Worm (Caenorhabditis elegans) whole organism, young adult: ENCODE data around the gene pod-1.

Experiments used
- B0336.3 ChIP-seq: fragments of 200-800 bp; sonication (Bioruptor generic); IDR thresholded peaks from 2 replicates; pipeline ENCODE4 v1.3.6; 2022; ENCODE audit warnings: missing genetic modification characterization, missing compliant biosample characterization
- F10E7.11 ChIP-seq: sonication (generic microtip); optimal IDR thresholded peaks from 2 replicates; lab custom pipeline; 2017; ENCODE audit warnings: mild to moderate bottlenecking, missing genetic modification characterization, moderate library complexity, missing compliant biosample characterization
- F33H1.4 ChIP-seq: fragments of 200-800 bp; sonication (Bioruptor generic); IDR thresholded peaks from 2 replicates; pipeline ENCODE4 v1.3.6; 2022; ENCODE audit warnings: missing genetic modification reagents, missing genetic modification characterization, missing compliant biosample characterization
- F37B4.10 ChIP-seq: fragments of 200-800 bp; sonication (Bioruptor generic); IDR thresholded peaks from 2 replicates; pipeline ENCODE4 v1.3.6; 2022; ENCODE audit warnings: missing genetic modification characterization, missing compliant biosample characterization
- F39B2.1 ChIP-seq: fragments of 200-800 bp; sonication (Bioruptor generic); IDR thresholded peaks from 2 replicates; pipeline ENCODE4 v1.3.6; 2022; ENCODE audit warnings: missing genetic modification reagents, missing genetic modification characterization, missing compliant biosample characterization
- F57C9.4 ChIP-seq: sonication (generic microtip); optimal IDR thresholded peaks from 2 replicates; lab custom pipeline; 2017; ENCODE audit warnings: mild to moderate bottlenecking, missing genetic modification characterization, missing compliant biosample characterization
- K12H6.12 ChIP-seq: fragments of 200-800 bp; sonication (Bioruptor generic); optimal IDR thresholded peaks from 2 replicates; lab custom pipeline; 2018; ENCODE audit warnings: mild to moderate bottlenecking, missing genetic modification characterization, missing compliant biosample characterization
- Y56A3A.18 ChIP-seq: fragments of 200-800 bp; sonication (Bioruptor generic); IDR thresholded peaks from 2 replicates; pipeline ENCODE4 v1.3.6; 2022; ENCODE audit warnings: missing genetic modification reagents, missing genetic modification characterization, missing compliant biosample characterization
- aptf-2 ChIP-seq: fragments of 200-800 bp; sonication (Bioruptor generic); conservative IDR thresholded peaks from 2 replicates; pipeline ENCODE4 v1.3.6; 2022; ENCODE audit warnings: missing genetic modification reagents, missing genetic modification characterization, missing compliant biosample characterization
- bed-2 ChIP-seq: fragments of 200-800 bp; sonication (Bioruptor generic); IDR thresholded peaks from 2 replicates; pipeline ENCODE4 v1.3.6; 2022; ENCODE audit warnings: missing genetic modification reagents, missing genetic modification characterization, missing compliant biosample characterization
- ceh-27 ChIP-seq: fragments of 200-800 bp; sonication (Bioruptor generic); optimal IDR thresholded peaks from 2 replicates; lab custom pipeline; 2018; ENCODE audit warnings: mild to moderate bottlenecking, missing genetic modification characterization, moderate library complexity, missing compliant biosample characterization
- ceh-40 ChIP-seq: fragments of 200-800 bp; sonication (Bioruptor generic); IDR thresholded peaks from 2 replicates; pipeline ENCODE4 v1.3.6; 2022; ENCODE audit warnings: missing genetic modification characterization, missing compliant biosample characterization
- ceh-58 ChIP-seq: fragments of 200-800 bp; sonication (Bioruptor generic); IDR thresholded peaks from 2 replicates; pipeline ENCODE4 v1.3.6; 2022; ENCODE audit warnings: missing genetic modification characterization, missing compliant biosample characterization
- ceh-79 ChIP-seq: sonication (generic microtip); optimal IDR thresholded peaks from 2 replicates; lab custom pipeline; 2017; ENCODE audit warnings: mild to moderate bottlenecking, missing genetic modification characterization, missing compliant biosample characterization
- ceh-91 ChIP-seq: fragments of 200-800 bp; sonication (Bioruptor generic); IDR thresholded peaks from 2 replicates; pipeline ENCODE4 v1.3.6; 2022; ENCODE audit warnings: missing genetic modification reagents, missing genetic modification characterization, missing compliant biosample characterization
- chd-7 ChIP-seq: sonication (generic microtip); optimal IDR thresholded peaks from 2 replicates; lab custom pipeline; 2016; ENCODE audit warnings: mild to moderate bottlenecking, missing genetic modification characterization, moderate library complexity, missing compliant biosample characterization
- dpff-1 ChIP-seq: sonication (generic microtip); optimal IDR thresholded peaks from 2 replicates; lab custom pipeline; 2017; ENCODE audit warnings: mild to moderate bottlenecking, missing genetic modification characterization, missing compliant biosample characterization
- egl-18 ChIP-seq: fragments of 200-800 bp; sonication (Bioruptor generic); IDR thresholded peaks from 2 replicates; pipeline ENCODE4 v1.3.6; 2022; ENCODE audit warnings: missing genetic modification reagents, missing genetic modification characterization, missing compliant biosample characterization
- egl-44 ChIP-seq: fragments of 200-800 bp; sonication (Bioruptor generic); IDR thresholded peaks from 2 replicates; pipeline ENCODE4 v1.3.6; 2022; ENCODE audit warnings: missing genetic modification reagents, missing genetic modification characterization, missing compliant biosample characterization
- ets-4 ChIP-seq: fragments of 200-800 bp; sonication (Bioruptor generic); optimal IDR thresholded peaks from 2 replicates; lab custom pipeline; 2018; ENCODE audit warnings: mild to moderate bottlenecking, missing genetic modification characterization, missing compliant biosample characterization
- gei-17 ChIP-seq: fragments of 200-800 bp; sonication (Bioruptor generic); optimal IDR thresholded peaks from 2 replicates; lab custom pipeline; 2018; ENCODE audit warnings: mild to moderate bottlenecking, missing genetic modification characterization, missing compliant biosample characterization
- him-1 ChIP-seq: sonication (generic microtip); optimal IDR thresholded peaks from 2 replicates; lab custom pipeline; 2016; ENCODE audit warnings: missing genotype, missing genetic modification reagents, missing genetic modification characterization, missing compliant biosample characterization
- hlh-12 ChIP-seq: sonication (generic microtip); optimal IDR thresholded peaks from 2 replicates; lab custom pipeline; 2016; ENCODE audit warnings: missing genetic modification characterization, missing compliant biosample characterization
- hlh-26 ChIP-seq: fragments of 200-800 bp; sonication (Bioruptor generic); conservative IDR thresholded peaks from 2 replicates; pipeline ENCODE4 v1.3.6; 2022; ENCODE audit warnings: missing genetic modification reagents, missing genetic modification characterization, missing compliant biosample characterization
- hsf-1 ChIP-seq: fragments of 200-800 bp; sonication (Bioruptor generic); IDR thresholded peaks from 2 replicates; pipeline ENCODE4 v1.3.6; 2022; ENCODE audit warnings: missing genetic modification reagents, missing genetic modification characterization, missing compliant biosample characterization
- lag-1 ChIP-seq: fragments of 200-800 bp; sonication (Bioruptor generic); IDR thresholded peaks from 2 replicates; pipeline ENCODE4 v1.3.6; 2022; ENCODE audit warnings: missing genetic modification reagents, missing genetic modification characterization, missing compliant biosample characterization
- lir-1 ChIP-seq: fragments of 200-800 bp; sonication (Bioruptor generic); conservative IDR thresholded peaks from 2 replicates; pipeline ENCODE4 v1.3.6; 2022; ENCODE audit warnings: missing genetic modification reagents, missing genetic modification characterization, missing compliant biosample characterization
- lsl-1 ChIP-seq: fragments of 200-800 bp; sonication (Bioruptor generic); optimal IDR thresholded peaks from 2 replicates; lab custom pipeline; 2018; ENCODE audit warnings: mild to moderate bottlenecking, missing genetic modification characterization, moderate library complexity, missing compliant biosample characterization
- lsy-27 ChIP-seq: sonication (generic microtip); optimal IDR thresholded peaks from 2 replicates; lab custom pipeline; 2017; ENCODE audit warnings: missing genetic modification characterization, mild to moderate bottlenecking, missing compliant biosample characterization, antibody characterized with exemption, missing genotype, borderline replicate concordance; ENCODE audit not compliant: insufficient read depth
- madf-10 ChIP-seq: sonication (generic microtip); optimal IDR thresholded peaks from 2 replicates; lab custom pipeline; 2016; ENCODE audit warnings: mild to moderate bottlenecking, missing genetic modification characterization, missing compliant biosample characterization
- mel-28 ChIP-seq: sonication (generic microtip); optimal IDR thresholded peaks from 2 replicates; lab custom pipeline; 2016; ENCODE audit warnings: borderline replicate concordance, mild to moderate bottlenecking, missing genetic modification characterization, missing compliant biosample characterization
- nfya-1 ChIP-seq: sonication (generic microtip); optimal IDR thresholded peaks from 2 replicates; lab custom pipeline; 2017; ENCODE audit warnings: antibody characterized with exemption, missing compliant biosample characterization, missing genetic modification characterization, borderline replicate concordance; ENCODE audit not compliant: insufficient read depth
- nhr-120 ChIP-seq: fragments of 200-800 bp; sonication (Bioruptor generic); IDR thresholded peaks from 2 replicates; pipeline ENCODE4 v1.3.6; 2022; ENCODE audit warnings: missing genetic modification characterization, missing compliant biosample characterization
- nhr-27 ChIP-seq: fragments of 200-800 bp; sonication (Bioruptor generic); optimal IDR thresholded peaks from 2 replicates; lab custom pipeline; 2018; ENCODE audit warnings: mild to moderate bottlenecking, missing genetic modification characterization, moderate library complexity, missing compliant biosample characterization
- pha-4 ChIP-seq: fragments of 150-350 bp; sonication (generic microtip); optimal IDR thresholded peaks from 2 replicates; lab custom pipeline; 2014; ENCODE audit warnings: missing biosample characterization, missing genetic modification reagents, missing genetic modification characterization
- rec-8 ChIP-seq, 2 experiments: sonication (generic microtip); optimal IDR thresholded peaks; 2 replicates each; lab custom pipeline; 2016; ENCODE audit warnings: mild to moderate bottlenecking in 2 of 2, missing genetic modification characterization in 2 of 2, missing genetic modification reagents in 2 of 2, missing genotype in 2 of 2, missing biosample characterization in 1 of 2, missing compliant biosample characterization in 1 of 2, moderate library complexity in 1 of 2
- repo-1 ChIP-seq: sonication (generic microtip); optimal IDR thresholded peaks from 2 replicates; lab custom pipeline; 2017; ENCODE audit warnings: mild to moderate bottlenecking, missing genetic modification characterization, missing compliant biosample characterization
- rpc-1 ChIP-seq, 2 experiments: fragments of 150-350 bp in 1 of 2; sonication (generic microtip) in 1 of 2; optimal IDR thresholded peaks; 2 replicates each; lab custom pipeline; 2014 to 2018; ENCODE audit warnings: missing biosample characterization in 1 of 2, missing genetic modification characterization in 1 of 2, missing genetic modification reagents in 1 of 2, missing genotype in 1 of 2
- snpc-3.4 ChIP-seq: sonication (generic microtip); optimal IDR thresholded peaks from 2 replicates; lab custom pipeline; 2017; ENCODE audit warnings: missing genetic modification characterization, mild to moderate bottlenecking, missing compliant biosample characterization, antibody characterized with exemption, moderate library complexity, missing genotype, missing genetic modification reagents
- snpc-4 ChIP-seq, 5 experiments: fragments of 150-350 bp in 1 of 5; sonication (generic microtip) in 4 of 5; optimal IDR thresholded peaks; 2 replicates each; lab custom pipeline; 2014 to 2018; ENCODE audit warnings: missing genetic modification characterization in 5 of 5, missing biosample characterization in 3 of 5, antibody characterized with exemption in 2 of 5, mild to moderate bottlenecking in 2 of 5, missing compliant biosample characterization in 2 of 5, missing genotype in 2 of 5, moderate library complexity in 2 of 5, missing genetic modification reagents in 1 of 5
- somi-1 ChIP-seq: fragments of 200-800 bp; sonication (Bioruptor generic); optimal IDR thresholded peaks from 2 replicates; lab custom pipeline; 2018; ENCODE audit warnings: mild to moderate bottlenecking, missing genetic modification characterization, missing compliant biosample characterization
- sptf-2 ChIP-seq: fragments of 200-800 bp; sonication (Bioruptor generic); optimal IDR thresholded peaks from 2 replicates; lab custom pipeline; 2018; ENCODE audit warnings: mild to moderate bottlenecking, missing genetic modification characterization, missing compliant biosample characterization
- tbx-9 ChIP-seq: sonication (generic microtip); optimal IDR thresholded peaks from 2 replicates; lab custom pipeline; 2016; ENCODE audit warnings: borderline replicate concordance, missing genetic modification characterization, inconsistent platforms, missing compliant biosample characterization
- unc-62 ChIP-seq: fragments of 150-350 bp; optimal IDR thresholded peaks from 2 replicates; lab custom pipeline; 2014; ENCODE audit warnings: missing biosample characterization, missing genetic modification reagents, missing genetic modification characterization
- zfh-2 ChIP-seq: fragments of 200-800 bp; sonication (Bioruptor generic); conservative IDR thresholded peaks from 2 replicates; pipeline ENCODE4 v1.3.6; 2022; ENCODE audit warnings: missing genetic modification reagents, missing genetic modification characterization, missing compliant biosample characterization
- ztf-26 ChIP-seq: sonication (generic microtip); optimal IDR thresholded peaks from 2 replicates; lab custom pipeline; 2017; ENCODE audit warnings: missing genetic modification characterization, missing compliant biosample characterization
- ztf-3 ChIP-seq: fragments of 200-800 bp; sonication (Bioruptor generic); optimal IDR thresholded peaks from 2 replicates; lab custom pipeline; 2018; ENCODE audit warnings: mild to moderate bottlenecking, missing genetic modification characterization, missing compliant biosample characterization
- ztf-6 ChIP-seq: fragments of 200-800 bp; sonication (Bioruptor generic); IDR thresholded peaks from 2 replicates; pipeline ENCODE4 v1.3.6; 2022; ENCODE audit warnings: missing genetic modification reagents, missing genetic modification characterization, missing compliant biosample characterization

Gene pod-1

ce11 chrIII:13530017-13530416 lies 6.1 kb upstream of the pod-1 start (continued):
- no peak for TF ChIP-seq somi-1 (GFP tag; lab: Kevin White, UChicago)
- no peak for TF ChIP-seq rpc-1 (optimal IDR thresholded peaks at IDR 0.05; lab: Kevin White, UChicago)
- TF ChIP-seq rpc-1 (tag; optimal IDR thresholded peaks at IDR 0.05; lab: Kevin White, UChicago), result no peak
- TF ChIP-seq nhr-27 (tag; lab: Kevin White, UChicago), result no peak
- TF ChIP-seq bed-2, result no peak
- TF ChIP-seq F57C9.4, result no peak
- no peak for TF ChIP-seq F10E7.11 (tag; lab: Kevin White, UChicago)
- no peak for TF ChIP-seq F37B4.10 (GFP tag; lab: Robert Waterston, UW)
- TF ChIP-seq gei-17 (GFP tag; lab: Kevin White, UChicago), result no peak
- TF ChIP-seq snpc-3.4 (tag; lab: Kevin White, UChicago), result peak; percentile 14
- TF ChIP-seq sptf-2, result no peak
- no peak for TF ChIP-seq ceh-79 (tag; lab: Kevin White, UChicago)
- no peak for TF ChIP-seq ceh-40
- no peak for TF ChIP-seq dpff-1 (tag; lab: Kevin White, UChicago)
- no peak for TF ChIP-seq hlh-12
- no peak for TF ChIP-seq ztf-6 (GFP tag; lab: Robert Waterston, UW)
- no peak for TF ChIP-seq lir-1 (GFP tag; lab: Robert Waterston, UW)
- no peak for TF ChIP-seq egl-18 (GFP tag; lab: Robert Waterston, UW)
- no peak for TF ChIP-seq nhr-120 (GFP tag; lab: Robert Waterston, UW)
- no peak for TF ChIP-seq egl-44 (GFP tag; lab: Robert Waterston, UW)
- TF ChIP-seq F33H1.4, result peak; percentile 64
- no peak for TF ChIP-seq madf-10
- no peak for TF ChIP-seq K12H6.12 (tag; lab: Kevin White, UChicago)
- no peak for TF ChIP-seq unc-62 (GFP tag; lab: Kevin White, UChicago)
- TF ChIP-seq hsf-1 (GFP tag; lab: Robert Waterston, UW), result peak; percentile 84
- no peak for TF ChIP-seq pha-4 (tag; lab: Kevin White, UChicago)
- TF ChIP-seq ztf-26, result no peak
- TF ChIP-seq Y56A3A.18 (GFP tag; lab: Robert Waterston, UW), result no peak
- no peak for TF ChIP-seq aptf-2 (GFP tag; lab: Robert Waterston, UW)
- no peak for TF ChIP-seq mel-28 (tag; lab: Kevin White, UChicago)
- no peak for TF ChIP-seq lsy-27
- no peak for TF ChIP-seq ceh-58 (GFP tag; lab: Robert Waterston, UW)
- TF ChIP-seq chd-7 (tag; lab: Kevin White, UChicago), result no peak
- no peak for TF ChIP-seq nfya-1 (tag; lab: Kevin White, UChicago)
- no peak for TF ChIP-seq ets-4 (GFP tag; lab: Kevin White, UChicago)
- 0 out of 2 replicates have a peak, but pooled peaks have one; percentile 42 for TF ChIP-seq B0336.3
- TF ChIP-seq snpc-4 (GFP tag; optimal IDR thresholded peaks at IDR 0.05; lab: Kevin White, UChicago), result no peak
- TF ChIP-seq snpc-4 (tag; optimal IDR thresholded peaks at IDR 0.05; lab: Kevin White, UChicago), result peak in 2 of 4 experiments; percentile 15 to 16
- TF ChIP-seq lsl-1 (GFP tag; lab: Kevin White, UChicago), result peak; percentile 52
- no peak for TF ChIP-seq hlh-26
- TF ChIP-seq lag-1, result no peak
- no peak for TF ChIP-seq rec-8 (tag; optimal IDR thresholded peaks at IDR 0.05; lab: Kevin White, UChicago)
- TF ChIP-seq ztf-3 (GFP tag; lab: Kevin White, UChicago), result no peak
- TF ChIP-seq zfh-2 (GFP tag; lab: Robert Waterston, UW), result no peak
- no peak for TF ChIP-seq repo-1 (tag; lab: Kevin White, UChicago)
- TF ChIP-seq tbx-9 (tag; lab: Kevin White, UChicago), result no peak
- TF ChIP-seq F39B2.1 (GFP tag; lab: Robert Waterston, UW), result no peak
- peak; percentile 40 for TF ChIP-seq ceh-27 (GFP tag; lab: Kevin White, UChicago)
- peak; percentile 84 for TF ChIP-seq ceh-91 (GFP tag; lab: Robert Waterston, UW)
- no peak for TF ChIP-seq him-1
